Fruit fly (Drosophila melanogaster) whole organism, embryonic: Measurements from ENCODE around the gene CG31549.
A peak's percentile ranks its signal among the peaks of the same experiment; 100 is the strongest.

Experiments
- BtbVII ChIP-seq: fragments of 200-800 bp; sonication (Bioruptor generic); optimal IDR thresholded peaks from 3 replicates; lab custom pipeline; 2017; ENCODE audit warnings: missing biosample characterization, mild to moderate bottlenecking, missing genetic modification characterization
- CG10959 ChIP-seq: fragments of 200-800 bp; sonication (Bioruptor generic); IDR thresholded peaks from 2 replicates; pipeline ENCODE4 v1.3.6; 2022; ENCODE audit warnings: missing biosample characterization, missing genetic modification characterization
- CG11695 ChIP-seq: fragments of 200-800 bp; sonication (Bioruptor generic); IDR thresholded peaks from 3 replicates; pipeline ENCODE4 v1.3.6; 2022; ENCODE audit warnings: missing biosample characterization, missing genetic modification characterization
- CG11723 ChIP-seq: fragments of 200-800 bp; sonication (Bioruptor generic); optimal IDR thresholded peaks from 2 replicates; lab custom pipeline; 2017; ENCODE audit warnings: missing biosample characterization, mild to moderate bottlenecking, missing genetic modification characterization
- CG12769 ChIP-seq: fragments of 200-800 bp; sonication (Bioruptor generic); optimal IDR thresholded peaks from 2 replicates; lab custom pipeline; 2019; ENCODE audit warnings: missing biosample characterization, mild to moderate bottlenecking, missing genetic modification characterization, moderate library complexity
- CG14050 ChIP-seq: fragments of 200-800 bp; sonication (Bioruptor generic); IDR thresholded peaks from 3 replicates; pipeline ENCODE4 v1.3.6; 2022; ENCODE audit warnings: missing biosample characterization, missing genetic modification characterization
- CG17186 ChIP-seq: fragments of 200-800 bp; sonication (Bioruptor generic); optimal IDR thresholded peaks from 3 replicates; lab custom pipeline; 2017; ENCODE audit warnings: missing biosample characterization, missing genetic modification reagents, missing genetic modification characterization
- CG18764 ChIP-seq: fragments of 200-800 bp; sonication (Bioruptor generic); optimal IDR thresholded peaks from 3 replicates; lab custom pipeline; 2016; ENCODE audit warnings: missing biosample characterization, missing genetic modification characterization
- CG2120 ChIP-seq: fragments of 200-800 bp; sonication (Bioruptor generic); optimal IDR thresholded peaks from 3 replicates; lab custom pipeline; 2016; ENCODE audit warnings: missing biosample characterization, missing genetic modification characterization
- CG2678 ChIP-seq: fragments of 200-800 bp; sonication (Bioruptor generic); optimal IDR thresholded peaks from 3 replicates; lab custom pipeline; 2019; ENCODE audit warnings: missing biosample characterization, mild to moderate bottlenecking, missing genetic modification characterization, moderate library complexity
- CG30020 ChIP-seq: fragments of 200-800 bp; optimal IDR thresholded peaks from 2 replicates; lab custom pipeline; 2019; ENCODE audit warnings: missing biosample characterization, mild to moderate bottlenecking, missing genetic modification characterization, moderate library complexity
- CG31365 ChIP-seq: fragments of 200-800 bp; sonication (Bioruptor generic); optimal IDR thresholded peaks from 2 replicates; lab custom pipeline; 2018; ENCODE audit warnings: missing biosample characterization, mild to moderate bottlenecking, missing genetic modification characterization
- CG4282 ChIP-seq: fragments of 200-800 bp; sonication (Bioruptor generic); optimal IDR thresholded peaks from 2 replicates; lab custom pipeline; 2016; ENCODE audit warnings: missing biosample characterization, missing genetic modification characterization
- CG5245 ChIP-seq: fragments of 200-800 bp; sonication (Bioruptor generic); optimal IDR thresholded peaks from 3 replicates; lab custom pipeline; 2016; ENCODE audit warnings: missing biosample characterization, missing genetic modification characterization
- CG6654 ChIP-seq: fragments of 200-800 bp; sonication (Bioruptor generic); optimal IDR thresholded peaks from 2 replicates; lab custom pipeline; 2017; ENCODE audit warnings: missing biosample characterization, mild to moderate bottlenecking, missing genetic modification characterization
- CG6689 ChIP-seq: fragments of 200-800 bp; sonication (Bioruptor generic); IDR thresholded peaks from 2 replicates; pipeline ENCODE4 v1.3.6; 2022; ENCODE audit warnings: missing biosample characterization, missing genetic modification characterization
- CG7786 ChIP-seq: fragments of 200-800 bp; sonication (Bioruptor generic); optimal IDR thresholded peaks from 2 replicates; lab custom pipeline; 2016; ENCODE audit warnings: missing biosample characterization, missing genetic modification characterization
- CG8089 ChIP-seq: fragments of 200-800 bp; sonication (Bioruptor generic); optimal IDR thresholded peaks from 3 replicates; lab custom pipeline; 2016; ENCODE audit warnings: missing biosample characterization, missing genetic modification characterization
- CG9797 ChIP-seq: fragments of 200-800 bp; sonication (Bioruptor generic); optimal IDR thresholded peaks from 3 replicates; lab custom pipeline; 2018; ENCODE audit warnings: missing biosample characterization, mild to moderate bottlenecking, missing genetic modification characterization
- Doc3 ChIP-seq: fragments of 200-800 bp; sonication (Bioruptor generic); IDR thresholded peaks from 3 replicates; pipeline ENCODE4 v1.3.6; 2022; ENCODE audit warnings: missing biosample characterization, missing genetic modification characterization; ENCODE audit not compliant: partially characterized antibody
- Drgx ChIP-seq: fragments of 200-800 bp; sonication (Bioruptor generic); IDR thresholded peaks from 2 replicates; pipeline ENCODE4 v1.3.6; 2022; ENCODE audit warnings: missing biosample characterization, missing genetic modification characterization
- E2f2 ChIP-seq: fragments of 200-800 bp; sonication (Bioruptor generic); IDR thresholded peaks from 2 replicates; pipeline ENCODE4 v1.3.6; 2022; ENCODE audit warnings: missing biosample characterization, missing genetic modification characterization
- Elba2 ChIP-seq: fragments of 200-800 bp; sonication (Bioruptor generic); optimal IDR thresholded peaks from 3 replicates; lab custom pipeline; 2016; ENCODE audit warnings: missing biosample characterization, missing genetic modification characterization
- Ets65A ChIP-seq: fragments of 200-800 bp; sonication (Bioruptor generic); peaks from one replicate; lab custom pipeline; 2016; ENCODE audit warnings: missing biosample characterization, missing genetic modification characterization
- GATAe ChIP-seq: fragments of 200-800 bp; sonication (Bioruptor generic); conservative IDR thresholded peaks from 2 replicates; pipeline ENCODE4 v1.3.6; 2022; ENCODE audit warnings: missing biosample characterization, missing genetic modification characterization
- Hey ChIP-seq: fragments of 200-800 bp; sonication (Bioruptor generic); optimal IDR thresholded peaks from 3 replicates; lab custom pipeline; 2018; ENCODE audit warnings: missing biosample characterization, mild to moderate bottlenecking, missing genetic modification characterization
- Hr51 ChIP-seq, 2 experiments: fragments of 200-800 bp; sonication (Bioruptor generic); optimal IDR thresholded peaks; 2 replicates in 1 of 2; 3 replicates in 1 of 2; lab custom pipeline; 2016 to 2018; ENCODE audit warnings: missing biosample characterization in 2 of 2, missing genetic modification characterization in 2 of 2, mild to moderate bottlenecking in 1 of 2, moderate library complexity in 1 of 2
- MBD-R2 ChIP-seq: fragments of 200-800 bp; sonication (Bioruptor generic); IDR thresholded peaks from 2 replicates; pipeline ENCODE4 v1.3.6; 2022; ENCODE audit warnings: missing biosample characterization, missing genetic modification characterization
- MTF-1 ChIP-seq: fragments of 200-800 bp; sonication (Bioruptor generic); optimal IDR thresholded peaks from 2 replicates; lab custom pipeline; 2018; ENCODE audit warnings: missing biosample characterization, mild to moderate bottlenecking, missing genetic modification characterization, borderline replicate concordance
- Med ChIP-seq: fragments of 200-800 bp; sonication (Bioruptor generic); peaks from one replicate; lab custom pipeline; 2016; ENCODE audit warnings: missing biosample characterization, missing genetic modification characterization, mild to moderate bottlenecking, inconsistent platforms, moderate library complexity
- Poxn ChIP-seq: fragments of 200-800 bp; sonication (Bioruptor generic); IDR thresholded peaks from 2 replicates; pipeline ENCODE4 v1.3.6; 2022; ENCODE audit warnings: missing biosample characterization, missing genetic modification characterization
- Ptx1 ChIP-seq: fragments of 200-800 bp; sonication (Bioruptor generic); IDR thresholded peaks from 2 replicates; pipeline ENCODE4 v1.3.6; 2022; ENCODE audit warnings: missing biosample characterization, missing genetic modification characterization
- Sin3A ChIP-seq: fragments of >200 bp; optimal IDR thresholded peaks from 2 replicates; lab custom pipeline; 2018
- Sox102F ChIP-seq: fragments of 200-800 bp; sonication (Bioruptor generic); optimal IDR thresholded peaks from 2 replicates; lab custom pipeline; 2018; ENCODE audit warnings: missing biosample characterization, mild to moderate bottlenecking, missing genetic modification characterization, moderate library complexity
- Sry-β ChIP-seq: fragments of 200-800 bp; sonication (Bioruptor generic); optimal IDR thresholded peaks from 2 replicates; lab custom pipeline; 2018; ENCODE audit warnings: missing biosample characterization, mild to moderate bottlenecking, missing genetic modification characterization, moderate library complexity
- al ChIP-seq: fragments of 200-800 bp; sonication (Bioruptor generic); IDR thresholded peaks from 2 replicates; pipeline ENCODE4 v1.3.6; 2022; ENCODE audit warnings: missing biosample characterization, missing genetic modification characterization
- chinmo ChIP-seq: fragments of 200-800 bp; sonication (Bioruptor generic); IDR thresholded peaks from 4 replicates; pipeline ENCODE4 v1.3.6; 2022; ENCODE audit warnings: missing biosample characterization, missing genetic modification characterization; ENCODE audit not compliant: partially characterized antibody
- dmrt99B ChIP-seq: fragments of 200-800 bp; sonication (Bioruptor generic); optimal IDR thresholded peaks from 2 replicates; lab custom pipeline; 2018; ENCODE audit warnings: missing biosample characterization, mild to moderate bottlenecking, missing genetic modification characterization, moderate library complexity
- h ChIP-seq: fragments of >200 bp; optimal IDR thresholded peaks from 2 replicates; lab custom pipeline; 2017
- insv ChIP-seq, 2 experiments: fragments of 200-800 bp; sonication (Bioruptor generic); optimal IDR thresholded peaks; 3 replicates each; lab custom pipeline; 2016 to 2018; ENCODE audit warnings: missing biosample characterization in 2 of 2, missing genetic modification characterization in 2 of 2
- lov ChIP-seq, 2 experiments: fragments of 200-800 bp in 1 of 2; fragments of >200 bp in 1 of 2; sonication (Bioruptor generic) in 1 of 2; IDR thresholded peaks in 1 of 2; optimal IDR thresholded peaks in 1 of 2; 2 replicates in 1 of 2; 3 replicates in 1 of 2; pipeline versions ENCODE4 v1.3.6 to Lab custom; 2017 to 2022; ENCODE audit warnings: missing biosample characterization in 1 of 2, missing genetic modification characterization in 1 of 2
- luna ChIP-seq: fragments of 200-800 bp; sonication (Bioruptor generic); optimal IDR thresholded peaks from 2 replicates; lab custom pipeline; 2016; ENCODE audit warnings: missing biosample characterization, missing genetic modification characterization
- phol ChIP-seq: fragments of 200-800 bp; sonication (Bioruptor generic); optimal IDR thresholded peaks from 3 replicates; lab custom pipeline; 2018; ENCODE audit warnings: missing biosample characterization, mild to moderate bottlenecking, missing genetic modification characterization, moderate library complexity
- pita ChIP-seq: fragments of 200-800 bp; sonication (Bioruptor generic); optimal IDR thresholded peaks from 2 replicates; lab custom pipeline; 2017; ENCODE audit warnings: missing biosample characterization, mild to moderate bottlenecking, missing genetic modification characterization
- ro ChIP-seq: fragments of 200-800 bp; sonication (Bioruptor generic); IDR thresholded peaks from 2 replicates; pipeline ENCODE4 v1.3.6; 2022; ENCODE audit warnings: missing biosample characterization, missing genetic modification characterization
- schlank ChIP-seq: fragments of 200-800 bp; sonication (Bioruptor generic); optimal IDR thresholded peaks from 2 replicates; lab custom pipeline; 2018; ENCODE audit warnings: missing biosample characterization, mild to moderate bottlenecking, missing genetic modification characterization
- ssp ChIP-seq: fragments of 200-800 bp; sonication (Bioruptor generic); IDR thresholded peaks from 2 replicates; pipeline ENCODE4 v1.3.6; 2022; ENCODE audit warnings: missing biosample characterization, missing genetic modification characterization
- tio ChIP-seq: fragments of 200-800 bp; sonication (Bioruptor generic); optimal IDR thresholded peaks from 2 replicates; lab custom pipeline; 2017; ENCODE audit warnings: missing biosample characterization, missing genetic modification characterization, inconsistent platforms
- tll ChIP-seq, 2 experiments: fragments of 200-800 bp in 1 of 2; fragments of >200 bp in 1 of 2; sonication (Bioruptor generic) in 1 of 2; optimal IDR thresholded peaks; 2 replicates each; lab custom pipeline; 2017 to 2019; ENCODE audit warnings: missing biosample characterization in 2 of 2, missing genetic modification characterization in 2 of 2, mild to moderate bottlenecking in 1 of 2, moderate library complexity in 1 of 2
- usp ChIP-seq: fragments of >200 bp; optimal IDR thresholded peaks from 2 replicates; lab custom pipeline; 2017; ENCODE audit warnings: missing biosample characterization, missing genetic modification characterization

CG31549 gene

DNA sequence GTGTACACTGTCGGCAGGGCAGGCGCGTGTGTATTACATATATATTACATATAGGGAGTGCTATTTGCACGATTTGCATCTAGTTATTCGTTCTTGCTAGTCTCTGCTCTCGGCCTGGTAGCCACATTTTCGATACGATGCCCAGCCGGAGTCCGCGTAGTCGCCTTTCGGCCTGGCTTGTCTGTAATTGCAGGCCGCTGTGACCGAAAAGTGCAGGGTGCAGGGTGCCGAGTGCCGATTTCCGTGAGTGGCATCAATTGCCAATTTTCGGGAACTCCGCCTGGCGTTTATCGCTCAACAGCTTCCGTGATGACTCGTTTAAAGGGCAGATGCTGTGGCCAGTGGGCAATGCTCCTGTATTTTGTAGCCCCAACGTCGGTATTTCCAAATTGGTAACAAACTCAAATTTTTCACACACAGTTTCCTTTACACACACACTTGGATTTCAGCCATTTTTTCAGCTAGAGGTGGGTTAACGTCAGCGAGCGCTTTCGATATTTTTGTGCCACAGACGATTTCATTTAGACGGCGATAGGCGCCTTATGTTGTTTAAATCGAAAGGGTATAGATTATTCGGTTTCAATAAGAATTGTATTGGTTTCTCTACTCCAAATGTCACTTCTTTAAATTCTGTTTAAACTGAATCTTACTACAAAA lies 44.0 kb upstream of the CG31549 start, which contains the start of gene CG2926 (continued):
- TF ChIP-seq CG4282 = peak; percentile 15
- no peak for TF ChIP-seq lov (optimal IDR thresholded peaks at IDR 0.05; lab: Kevin White, UChicago)
- TF ChIP-seq lov (GFP tag; IDR thresholded peaks at IDR 0.05; lab: Robert Waterston, UW) = 0 out of 3 replicates have a peak, but pooled peaks have one; percentile 5
- no peak for TF ChIP-seq CG6654 (GFP tag; lab: Kevin White, UChicago)
- TF ChIP-seq MTF-1 (GFP tag; lab: Kevin White, UChicago) = no peak
- TF ChIP-seq luna (GFP tag; lab: Kevin White, UChicago) = no peak
- peak; percentile 37; the same call in 1 of the 2 replicates for TF ChIP-seq al
- TF ChIP-seq CG9797 = peak; percentile 31
- TF ChIP-seq CG2120 = peak; percentile 68
- TF ChIP-seq tio = no peak
- TF ChIP-seq schlank (tag; lab: Kevin White, UChicago) = no peak
- TF ChIP-seq Doc3 (GFP tag; lab: Robert Waterston, UW) = peak; percentile 74; the same call in 2 of the 3 replicates
- peak; percentile 51 for TF ChIP-seq Ptx1 (GFP tag; lab: Robert Waterston, UW)
- TF ChIP-seq Hr51 (GFP tag; optimal IDR thresholded peaks at IDR 0.05; lab: Kevin White, UChicago) = no peak
- peak; percentile 76 for TF ChIP-seq CG17186
- TF ChIP-seq Hey (tag; lab: Kevin White, UChicago) = no peak
- no peak for TF ChIP-seq CG11695 (GFP tag; lab: Robert Waterston, UW)
- peak; percentile 39 for TF ChIP-seq CG7786
- peak; percentile 87; the same call in 3 of the 4 replicates for TF ChIP-seq chinmo
- TF ChIP-seq Sox102F (GFP tag; lab: Kevin White, UChicago) = no peak
- TF ChIP-seq usp (GFP tag; lab: Kevin White, UChicago) = no peak
- no peak for TF ChIP-seq ro (GFP tag; lab: Robert Waterston, UW)
- no peak for TF ChIP-seq tll (GFP tag; optimal IDR thresholded peaks at IDR 0.05; lab: Kevin White, UChicago)
- TF ChIP-seq dmrt99B (tag; lab: Kevin White, UChicago) = no peak
- TF ChIP-seq GATAe = no peak
- TF ChIP-seq pita = no peak
- peak; percentile 93 for TF ChIP-seq Ets65A (GFP tag; lab: Kevin White, UChicago)
- no peak for TF ChIP-seq BtbVII
- no peak for TF ChIP-seq Sry-β (GFP tag; lab: Kevin White, UChicago)
- TF ChIP-seq phol (tag; lab: Kevin White, UChicago) = peak; percentile 97
- TF ChIP-seq CG31365 (tag; lab: Kevin White, UChicago) = no peak
- peak; percentile 45 for TF ChIP-seq Sin3A (lab: Kevin White, UChicago)
- TF ChIP-seq CG30020 (tag; lab: Kevin White, UChicago) = peak; percentile 81
- TF ChIP-seq Elba2 = peak; percentile 93
- no peak for TF ChIP-seq CG11723
- TF ChIP-seq Med = peak; percentile 92
- TF ChIP-seq CG2678 = no peak
- no peak for TF ChIP-seq CG6689 (GFP tag; lab: Robert Waterston, UW)
- no peak for TF ChIP-seq Drgx (GFP tag; lab: Robert Waterston, UW)
- no peak for TF ChIP-seq h (lab: Kevin White, UChicago)
- TF ChIP-seq insv (GFP tag; optimal IDR thresholded peaks at IDR 0.05; lab: Kevin White, UChicago) = peak in 1 of 2 experiments; percentile 48
- peak; percentile 87 for TF ChIP-seq MBD-R2 (GFP tag; lab: Robert Waterston, UW)
- TF ChIP-seq CG12769 (tag; lab: Kevin White, UChicago) = no peak
- TF ChIP-seq ssp (GFP tag; lab: Robert Waterston, UW) = peak; percentile 56
- peak; percentile 94 for TF ChIP-seq CG5245
- no peak for TF ChIP-seq CG14050
- no peak for TF ChIP-seq CG10959 (GFP tag; lab: Robert Waterston, UW)
- TF ChIP-seq CG8089 (GFP tag; lab: Kevin White, UChicago) = no peak
- TF ChIP-seq Poxn = no peak
- peak; percentile 72 for TF ChIP-seq E2f2
- TF ChIP-seq CG18764 (GFP tag; lab: Kevin White, UChicago) = no peak
